Fruit fly (Drosophila melanogaster): ENCODE results near the gene mRpL28.

- TF ChIP-seq ovo (GFP tag; optimal IDR thresholded peaks at IDR 0.05) (no peak), Hr96 (GFP tag; optimal IDR thresholded peaks at IDR 0.05) (no peak), cnc (optimal IDR thresholded peaks at IDR 0.05) (no peak)
Measured at dm6 chr2L:5003670-5004453, 30.1 kb downstream of the mRpL28 start.
